Worm (Caenorhabditis elegans) whole organism, young adult: ENCODE results near the gene F38B6.2.

Experiments
- C17E4.6 ChIP-seq: fragments of 200-800 bp; sonication (Bioruptor generic); IDR thresholded peaks from 2 replicates; pipeline ENCODE4 v1.3.6; 2022; ENCODE audit warnings: missing genetic modification reagents, missing genetic modification characterization, missing compliant biosample characterization
- F22D6.2 ChIP-seq: sonication (generic microtip); optimal IDR thresholded peaks from 2 replicates; lab custom pipeline; 2016; ENCODE audit warnings: mild to moderate bottlenecking, missing genetic modification characterization, missing compliant biosample characterization
- F23B12.7 ChIP-seq: sonication (generic microtip); optimal IDR thresholded peaks from 2 replicates; lab custom pipeline; 2017; ENCODE audit warnings: missing genetic modification characterization, mild to moderate bottlenecking, missing compliant biosample characterization, antibody characterized with exemption, moderate library complexity; ENCODE audit not compliant: insufficient read depth
- F39B2.1 ChIP-seq: fragments of 200-800 bp; sonication (Bioruptor generic); IDR thresholded peaks from 2 replicates; pipeline ENCODE4 v1.3.6; 2022; ENCODE audit warnings: missing genetic modification reagents, missing genetic modification characterization, missing compliant biosample characterization
- F49E8.2 ChIP-seq: sonication (generic microtip); optimal IDR thresholded peaks from 3 replicates; lab custom pipeline; 2017; ENCODE audit warnings: missing genetic modification characterization, mild to moderate bottlenecking, missing compliant biosample characterization, antibody characterized with exemption, moderate library complexity; ENCODE audit not compliant: insufficient read depth
- F52B5.7 ChIP-seq: sonication (generic microtip); optimal IDR thresholded peaks from 2 replicates; lab custom pipeline; 2016; ENCODE audit warnings: mild to moderate bottlenecking, missing genetic modification characterization, missing compliant biosample characterization
- F55B11.4 ChIP-seq: sonication (generic microtip); optimal IDR thresholded peaks from 2 replicates; lab custom pipeline; 2016; ENCODE audit warnings: missing compliant biosample characterization, missing genetic modification characterization, borderline replicate concordance; ENCODE audit not compliant: insufficient read depth
- F57C9.4 ChIP-seq: sonication (generic microtip); optimal IDR thresholded peaks from 2 replicates; lab custom pipeline; 2017; ENCODE audit warnings: mild to moderate bottlenecking, missing genetic modification characterization, missing compliant biosample characterization
- K11D2.4 ChIP-seq: fragments of 200-800 bp; sonication (Bioruptor generic); IDR thresholded peaks from 2 replicates; pipeline ENCODE4 v1.3.6; 2022; ENCODE audit warnings: missing genetic modification reagents, missing genetic modification characterization, missing compliant biosample characterization
- Y53F4B.3 ChIP-seq: fragments of 200-800 bp; sonication (Bioruptor generic); IDR thresholded peaks from 2 replicates; pipeline ENCODE4 v1.3.6; 2022; ENCODE audit warnings: missing genetic modification reagents, missing genetic modification characterization, missing compliant biosample characterization
- Y95B8A.8 ChIP-seq: fragments of 200-800 bp; sonication (Bioruptor generic); IDR thresholded peaks from 2 replicates; pipeline ENCODE4 v1.3.6; 2022; ENCODE audit warnings: missing genetic modification reagents, missing genetic modification characterization, missing compliant biosample characterization
- bed-2 ChIP-seq: fragments of 200-800 bp; sonication (Bioruptor generic); IDR thresholded peaks from 2 replicates; pipeline ENCODE4 v1.3.6; 2022; ENCODE audit warnings: missing genetic modification reagents, missing genetic modification characterization, missing compliant biosample characterization
- ccch-3 ChIP-seq: fragments of 200-800 bp; sonication (Bioruptor generic); optimal IDR thresholded peaks from 2 replicates; lab custom pipeline; 2018; ENCODE audit warnings: mild to moderate bottlenecking, missing genetic modification characterization, missing compliant biosample characterization
- ceh-100 ChIP-seq: fragments of 200-800 bp; sonication (Bioruptor generic); IDR thresholded peaks from 2 replicates; pipeline ENCODE4 v1.3.6; 2022; ENCODE audit warnings: missing genetic modification reagents, missing genetic modification characterization, missing compliant biosample characterization
- ceh-27 ChIP-seq: fragments of 200-800 bp; sonication (Bioruptor generic); optimal IDR thresholded peaks from 2 replicates; lab custom pipeline; 2018; ENCODE audit warnings: mild to moderate bottlenecking, missing genetic modification characterization, moderate library complexity, missing compliant biosample characterization
- ceh-58 ChIP-seq: fragments of 200-800 bp; sonication (Bioruptor generic); IDR thresholded peaks from 2 replicates; pipeline ENCODE4 v1.3.6; 2022; ENCODE audit warnings: missing genetic modification characterization, missing compliant biosample characterization
- ceh-91 ChIP-seq: fragments of 200-800 bp; sonication (Bioruptor generic); IDR thresholded peaks from 2 replicates; pipeline ENCODE4 v1.3.6; 2022; ENCODE audit warnings: missing genetic modification reagents, missing genetic modification characterization, missing compliant biosample characterization
- chd-7 ChIP-seq: sonication (generic microtip); optimal IDR thresholded peaks from 2 replicates; lab custom pipeline; 2016; ENCODE audit warnings: mild to moderate bottlenecking, missing genetic modification characterization, moderate library complexity, missing compliant biosample characterization
- dpff-1 ChIP-seq: sonication (generic microtip); optimal IDR thresholded peaks from 2 replicates; lab custom pipeline; 2017; ENCODE audit warnings: mild to moderate bottlenecking, missing genetic modification characterization, missing compliant biosample characterization
- dpl-1 ChIP-seq: fragments of 150-350 bp; optimal IDR thresholded peaks from 2 replicates; lab custom pipeline; 2014; ENCODE audit warnings: missing biosample characterization, missing genetic modification reagents, missing genetic modification characterization
- egrh-3 ChIP-seq: fragments of 200-800 bp; sonication (Bioruptor generic); IDR thresholded peaks from 2 replicates; pipeline ENCODE4 v1.3.6; 2022; ENCODE audit warnings: missing genetic modification reagents, missing genetic modification characterization, missing compliant biosample characterization
- ets-4 ChIP-seq: fragments of 200-800 bp; sonication (Bioruptor generic); optimal IDR thresholded peaks from 2 replicates; lab custom pipeline; 2018; ENCODE audit warnings: mild to moderate bottlenecking, missing genetic modification characterization, missing compliant biosample characterization
- gei-17 ChIP-seq: fragments of 200-800 bp; sonication (Bioruptor generic); optimal IDR thresholded peaks from 2 replicates; lab custom pipeline; 2018; ENCODE audit warnings: mild to moderate bottlenecking, missing genetic modification characterization, missing compliant biosample characterization
- hlh-26 ChIP-seq: fragments of 200-800 bp; sonication (Bioruptor generic); conservative IDR thresholded peaks from 2 replicates; pipeline ENCODE4 v1.3.6; 2022; ENCODE audit warnings: missing genetic modification reagents, missing genetic modification characterization, missing compliant biosample characterization
- hsf-1 ChIP-seq: fragments of 200-800 bp; sonication (Bioruptor generic); IDR thresholded peaks from 2 replicates; pipeline ENCODE4 v1.3.6; 2022; ENCODE audit warnings: missing genetic modification reagents, missing genetic modification characterization, missing compliant biosample characterization
- let-526 ChIP-seq: fragments of 200-800 bp; sonication (Bioruptor generic); IDR thresholded peaks from 2 replicates; pipeline ENCODE4 v1.3.6; 2022; ENCODE audit warnings: missing genetic modification reagents, missing genetic modification characterization, missing compliant biosample characterization
- lin-54 ChIP-seq: fragments of 200-800 bp; sonication (Bioruptor generic); optimal IDR thresholded peaks from 2 replicates; lab custom pipeline; 2018; ENCODE audit warnings: mild to moderate bottlenecking, missing genetic modification characterization, missing compliant biosample characterization
- madf-10 ChIP-seq: sonication (generic microtip); optimal IDR thresholded peaks from 2 replicates; lab custom pipeline; 2016; ENCODE audit warnings: mild to moderate bottlenecking, missing genetic modification characterization, missing compliant biosample characterization
- mel-28 ChIP-seq: sonication (generic microtip); optimal IDR thresholded peaks from 2 replicates; lab custom pipeline; 2016; ENCODE audit warnings: borderline replicate concordance, mild to moderate bottlenecking, missing genetic modification characterization, missing compliant biosample characterization
- mxl-1 ChIP-seq: sonication (generic microtip); optimal IDR thresholded peaks from 2 replicates; lab custom pipeline; 2016; ENCODE audit warnings: missing genetic modification characterization, missing compliant biosample characterization
- nfya-1 ChIP-seq: sonication (generic microtip); optimal IDR thresholded peaks from 2 replicates; lab custom pipeline; 2017; ENCODE audit warnings: antibody characterized with exemption, missing compliant biosample characterization, missing genetic modification characterization, borderline replicate concordance; ENCODE audit not compliant: insufficient read depth
- nhr-120 ChIP-seq: fragments of 200-800 bp; sonication (Bioruptor generic); IDR thresholded peaks from 2 replicates; pipeline ENCODE4 v1.3.6; 2022; ENCODE audit warnings: missing genetic modification characterization, missing compliant biosample characterization
- nhr-179 ChIP-seq: sonication (generic microtip); optimal IDR thresholded peaks from 2 replicates; lab custom pipeline; 2016; ENCODE audit warnings: mild to moderate bottlenecking, missing genetic modification characterization, missing compliant biosample characterization
- nhr-27 ChIP-seq: fragments of 200-800 bp; sonication (Bioruptor generic); optimal IDR thresholded peaks from 2 replicates; lab custom pipeline; 2018; ENCODE audit warnings: mild to moderate bottlenecking, missing genetic modification characterization, moderate library complexity, missing compliant biosample characterization
- nhr-80 ChIP-seq: sonication (generic microtip); optimal IDR thresholded peaks from 2 replicates; lab custom pipeline; 2016; ENCODE audit warnings: missing genetic modification characterization, missing compliant biosample characterization
- pha-4 ChIP-seq: fragments of 150-350 bp; sonication (generic microtip); optimal IDR thresholded peaks from 2 replicates; lab custom pipeline; 2014; ENCODE audit warnings: missing biosample characterization, missing genetic modification reagents, missing genetic modification characterization
- rpc-1 ChIP-seq, 2 experiments: fragments of 150-350 bp in 1 of 2; sonication (generic microtip) in 1 of 2; optimal IDR thresholded peaks; 2 replicates each; lab custom pipeline; 2014 to 2018; ENCODE audit warnings: missing biosample characterization in 1 of 2, missing genetic modification characterization in 1 of 2, missing genetic modification reagents in 1 of 2, missing genotype in 1 of 2
- sdz-38 ChIP-seq: sonication (generic microtip); optimal IDR thresholded peaks from 2 replicates; lab custom pipeline; 2016; ENCODE audit warnings: missing genotype, missing genetic modification characterization, missing compliant biosample characterization
- sea-2 ChIP-seq: fragments of 200-800 bp; sonication (Bioruptor generic); IDR thresholded peaks from 2 replicates; pipeline ENCODE4 v1.3.6; 2022; ENCODE audit warnings: missing genetic modification characterization, missing compliant biosample characterization
- snpc-1.1 ChIP-seq: sonication (generic microtip); optimal IDR thresholded peaks from 2 replicates; lab custom pipeline; 2017; ENCODE audit warnings: missing genetic modification characterization, mild to moderate bottlenecking, missing compliant biosample characterization, antibody characterized with exemption, moderate library complexity, missing genotype, missing genetic modification reagents; ENCODE audit not compliant: insufficient read depth
- snpc-3.4 ChIP-seq: sonication (generic microtip); optimal IDR thresholded peaks from 2 replicates; lab custom pipeline; 2017; ENCODE audit warnings: missing genetic modification characterization, mild to moderate bottlenecking, missing compliant biosample characterization, antibody characterized with exemption, moderate library complexity, missing genotype, missing genetic modification reagents
- somi-1 ChIP-seq: fragments of 200-800 bp; sonication (Bioruptor generic); optimal IDR thresholded peaks from 2 replicates; lab custom pipeline; 2018; ENCODE audit warnings: mild to moderate bottlenecking, missing genetic modification characterization, missing compliant biosample characterization
- tlf-1 ChIP-seq: fragments of 200-800 bp; sonication (Bioruptor generic); optimal IDR thresholded peaks from 2 replicates; lab custom pipeline; 2018; ENCODE audit warnings: mild to moderate bottlenecking, missing genetic modification characterization, missing compliant biosample characterization
- unc-130 ChIP-seq: sonication (generic microtip); optimal IDR thresholded peaks from 2 replicates; lab custom pipeline; 2016; ENCODE audit warnings: missing genetic modification reagents, missing genetic modification characterization, missing compliant biosample characterization
- xnd-1 ChIP-seq: sonication (generic microtip); optimal IDR thresholded peaks from 2 replicates; lab custom pipeline; 2016; ENCODE audit warnings: missing genotype, missing genetic modification reagents, missing genetic modification characterization, missing compliant biosample characterization
- zim-3 ChIP-seq: sonication (generic microtip); optimal IDR thresholded peaks from 2 replicates; lab custom pipeline; 2017; ENCODE audit warnings: mild to moderate bottlenecking, missing genetic modification characterization, moderate library complexity, missing compliant biosample characterization
- ztf-22 ChIP-seq: fragments of 200-800 bp; sonication (Bioruptor generic); optimal IDR thresholded peaks from 2 replicates; lab custom pipeline; 2018; ENCODE audit warnings: mild to moderate bottlenecking, missing genetic modification characterization, moderate library complexity, missing compliant biosample characterization
- ztf-25 ChIP-seq: fragments of 200-800 bp; sonication (Bioruptor generic); IDR thresholded peaks from 2 replicates; pipeline ENCODE4 v1.3.6; 2022; ENCODE audit warnings: missing genetic modification reagents, missing genetic modification characterization, missing compliant biosample characterization

The F38B6.2 gene

DNA sequence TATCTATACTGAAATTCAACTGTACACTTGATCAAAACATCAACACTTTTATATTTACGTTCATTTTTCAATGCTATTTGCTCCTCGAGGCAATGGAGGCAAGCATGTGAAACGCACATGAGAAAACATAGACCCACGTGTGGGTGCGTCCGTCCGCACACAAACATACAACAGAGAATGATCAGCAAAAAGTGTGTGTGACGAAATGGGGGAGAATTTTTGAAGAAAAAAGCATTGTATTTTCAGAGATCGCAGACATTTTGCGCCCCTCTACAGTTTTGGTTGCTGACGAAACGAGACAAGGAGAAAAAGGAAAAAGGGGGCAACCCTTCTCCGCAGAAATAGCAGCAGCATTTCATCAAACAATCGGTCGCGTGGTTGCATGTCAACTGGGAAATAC is 51.8 kb downstream of the F38B6.2 start (continued):
- TF ChIP-seq nhr-27 (tag; lab: Kevin White, UChicago) (no peak), sdz-38 (no peak), ceh-27 (GFP tag; lab: Kevin White, UChicago) (peak; percentile 80), mel-28 (no peak), ets-4 (GFP tag; lab: Kevin White, UChicago) (no peak), mxl-1 (no peak), ceh-100 (no peak), F39B2.1 (no peak), dpl-1 (GFP tag; lab: Kevin White, UChicago) (no peak), ztf-25 (GFP tag; lab: Robert Waterston, UW) (no peak), sea-2 (no peak), hsf-1 (GFP tag; lab: Robert Waterston, UW) (no peak), ccch-3 (GFP tag; lab: Kevin White, UChicago) (no peak), xnd-1 (tag; lab: Kevin White, UChicago) (no peak), nhr-179 (tag; lab: Kevin White, UChicago) (no peak), gei-17 (GFP tag; lab: Kevin White, UChicago) (peak; percentile 62), egrh-3 (GFP tag; lab: Robert Waterston, UW) (peak; percentile 45; the same call in 1 of the 2 replicates), F57C9.4 (tag; lab: Kevin White, UChicago) (no peak), Y53F4B.3 (GFP tag; lab: Robert Waterston, UW) (no peak), F49E8.2 (tag; lab: Kevin White, UChicago) (no peak), rpc-1 (optimal IDR thresholded peaks at IDR 0.05; lab: Kevin White, UChicago) (no peak), rpc-1 (tag; optimal IDR thresholded peaks at IDR 0.05; lab: Kevin White, UChicago) (no peak), hlh-26 (no peak), dpff-1 (tag; lab: Kevin White, UChicago) (no peak), nfya-1 (no peak), chd-7 (tag; lab: Kevin White, UChicago) (peak; percentile 86), madf-10 (tag; lab: Kevin White, UChicago) (peak; percentile 74), nhr-120 (no peak), F55B11.4 (tag; lab: Kevin White, UChicago) (no peak), F23B12.7 (tag; lab: Kevin White, UChicago) (no peak), ztf-22 (GFP tag; lab: Kevin White, UChicago) (peak; percentile 15), tlf-1 (GFP tag; lab: Kevin White, UChicago) (peak; percentile 48), nhr-80 (peak; percentile 81), F52B5.7 (tag; lab: Kevin White, UChicago) (no peak), K11D2.4 (GFP tag; lab: Robert Waterston, UW) (peak; percentile 74), let-526 (GFP tag; lab: Robert Waterston, UW) (peak; percentile 77; the same call in 1 of the 2 replicates), unc-130 (GFP tag; lab: Kevin White, UChicago) (no peak), pha-4 (tag; lab: Kevin White, UChicago) (peak; percentile 97), F22D6.2 (tag; lab: Kevin White, UChicago) (peak; percentile 78), snpc-3.4 (tag; lab: Kevin White, UChicago) (no peak), ceh-58 (GFP tag; lab: Robert Waterston, UW) (no peak), bed-2 (no peak), ceh-91 (GFP tag; lab: Robert Waterston, UW) (no peak), C17E4.6 (GFP tag; lab: Robert Waterston, UW) (no peak), snpc-1.1 (no peak), somi-1 (GFP tag; lab: Kevin White, UChicago) (peak; percentile 89), Y95B8A.8 (GFP tag; lab: Robert Waterston, UW) (peak; percentile 40; the same call in 1 of the 2 replicates), zim-3 (tag; lab: Kevin White, UChicago) (no peak), lin-54 (GFP tag; lab: Kevin White, UChicago) (peak; percentile 53)
